Worm (Caenorhabditis elegans) whole organism, L1 larva: Measurements from ENCODE around the gene ZC155.2.

ENCODE experiments used
- C34B4.2 ChIP-seq: sonication (generic microtip); optimal IDR thresholded peaks from 2 replicates; lab custom pipeline; 2017; ENCODE audit warnings: mild to moderate bottlenecking, missing genetic modification characterization, missing compliant biosample characterization
- alr-1 ChIP-seq: fragments of 200-800 bp; sonication (Bioruptor generic); optimal IDR thresholded peaks from 2 replicates; lab custom pipeline; 2018; ENCODE audit warnings: borderline replicate concordance, mild to moderate bottlenecking, missing genetic modification characterization, missing compliant biosample characterization
- ama-1 ChIP-seq: fragments of 150-350 bp; optimal IDR thresholded peaks from 2 replicates; lab custom pipeline; 2014
- ceh-8 ChIP-seq: fragments of 200-800 bp; sonication (Bioruptor generic); optimal IDR thresholded peaks from 2 replicates; lab custom pipeline; 2018; ENCODE audit warnings: mild to moderate bottlenecking, missing genetic modification characterization, moderate library complexity, missing compliant biosample characterization
- ceh-88 ChIP-seq: fragments of 200-800 bp; sonication (Bioruptor generic); IDR thresholded peaks from 2 replicates; pipeline ENCODE4 v1.3.6; 2022; ENCODE audit warnings: missing genetic modification characterization, missing compliant biosample characterization
- ceh-90 ChIP-seq: sonication (generic microtip); optimal IDR thresholded peaks from 2 replicates; lab custom pipeline; 2016; ENCODE audit warnings: missing genetic modification characterization, missing compliant biosample characterization
- dpl-1 ChIP-seq, 3 experiments: fragments of 150-350 bp in 2 of 3; sonication (generic microtip) in 1 of 3; optimal IDR thresholded peaks; 2 replicates each; lab custom pipeline; 2014 to 2017; ENCODE audit warnings: missing biosample characterization in 3 of 3, missing genetic modification characterization in 3 of 3, missing genetic modification reagents in 3 of 3
- dsc-1 ChIP-seq: sonication (generic microtip); optimal IDR thresholded peaks from 2 replicates; lab custom pipeline; 2016; ENCODE audit warnings: mild to moderate bottlenecking, missing genetic modification characterization, missing compliant biosample characterization
- efl-1 ChIP-seq, 4 experiments: fragments of 150-350 bp; optimal IDR thresholded peaks in 3 of 4; peaks in 1 of 4; 1 replicate in 1 of 4; 2 replicates in 3 of 4; lab custom pipeline; 2014; ENCODE audit warnings: missing biosample characterization in 2 of 4, missing genetic modification characterization in 2 of 4, missing genetic modification reagents in 2 of 4
- egl-13 ChIP-seq: sonication (generic microtip); optimal IDR thresholded peaks from 2 replicates; lab custom pipeline; 2016; ENCODE audit warnings: missing genotype, missing genetic modification reagents, missing genetic modification characterization, missing compliant biosample characterization
- egl-27 ChIP-seq, 2 experiments: fragments of 150-350 bp in 1 of 2; sonication (generic microtip); optimal IDR thresholded peaks; 3 replicates each; lab custom pipeline; 2017 to 2018; ENCODE audit warnings: missing biosample characterization in 2 of 2, missing genetic modification characterization in 2 of 2, missing genetic modification reagents in 2 of 2
- elt-2 ChIP-seq: sonication (generic microtip); optimal IDR thresholded peaks from 2 replicates; lab custom pipeline; 2016; ENCODE audit warnings: missing genetic modification characterization, mild to moderate bottlenecking, inconsistent platforms, missing compliant biosample characterization, missing genetic modification reagents
- elt-3 ChIP-seq, 6 experiments: fragments of 150-350 bp in 1 of 6; sonication (generic microtip); optimal IDR thresholded peaks; 2 replicates each; lab custom pipeline; 2017 to 2018; ENCODE audit warnings: missing biosample characterization in 6 of 6, missing genetic modification characterization in 6 of 6, inconsistent platforms in 1 of 6
- ets-5 ChIP-seq: fragments of 200-800 bp; sonication (Bioruptor generic); IDR thresholded peaks from 2 replicates; pipeline ENCODE4 v1.3.6; 2022; ENCODE audit warnings: missing genetic modification characterization, missing compliant biosample characterization
- fkh-4 ChIP-seq: sonication (generic microtip); optimal IDR thresholded peaks from 2 replicates; lab custom pipeline; 2016; ENCODE audit warnings: missing compliant biosample characterization, missing genetic modification characterization, borderline replicate concordance
- fkh-8 ChIP-seq: sonication (generic microtip); optimal IDR thresholded peaks from 2 replicates; lab custom pipeline; 2016; ENCODE audit warnings: mild to moderate bottlenecking, missing genetic modification characterization, missing compliant biosample characterization
- irx-1 ChIP-seq: sonication (generic microtip); optimal IDR thresholded peaks from 2 replicates; lab custom pipeline; 2016; ENCODE audit warnings: missing genetic modification characterization, missing compliant biosample characterization
- isw-1 ChIP-seq: fragments of 200-800 bp; sonication (Bioruptor generic); IDR thresholded peaks from 2 replicates; pipeline ENCODE4 v1.3.6; 2022; ENCODE audit warnings: missing genetic modification characterization, missing compliant biosample characterization
- jun-1 ChIP-seq: fragments of 150-350 bp; optimal IDR thresholded peaks from 2 replicates; lab custom pipeline; 2014; ENCODE audit warnings: missing biosample characterization, missing genetic modification reagents, missing genetic modification characterization
- lin-14 ChIP-seq: fragments of 200-800 bp; sonication (Bioruptor generic); optimal IDR thresholded peaks from 2 replicates; lab custom pipeline; 2018; ENCODE audit warnings: mild to moderate bottlenecking, missing genetic modification characterization, moderate library complexity, missing compliant biosample characterization
- lin-35 ChIP-seq, 2 experiments: fragments of 150-350 bp; optimal IDR thresholded peaks; 2 replicates each; lab custom pipeline; 2014; ENCODE audit warnings: missing biosample characterization in 2 of 2, missing genetic modification characterization in 2 of 2, missing genetic modification reagents in 2 of 2
- lir-3 ChIP-seq: sonication (generic microtip); optimal IDR thresholded peaks from 2 replicates; lab custom pipeline; 2016; ENCODE audit warnings: mild to moderate bottlenecking, missing genetic modification characterization, moderate library complexity, missing compliant biosample characterization; ENCODE audit not compliant: poor library complexity
- nhr-19 ChIP-seq: fragments of 200-800 bp; sonication (Bioruptor generic); conservative IDR thresholded peaks from 2 replicates; pipeline ENCODE4 v1.3.6; 2022; ENCODE audit warnings: missing genetic modification characterization, missing compliant biosample characterization
- nhr-28 ChIP-seq: fragments of 150-350 bp; optimal IDR thresholded peaks from 2 replicates; lab custom pipeline; 2014; ENCODE audit warnings: missing biosample characterization, missing genetic modification characterization
- nhr-47 ChIP-seq: sonication (generic microtip); optimal IDR thresholded peaks from 2 replicates; lab custom pipeline; 2016; ENCODE audit warnings: mild to moderate bottlenecking, missing genetic modification characterization, moderate library complexity, missing compliant biosample characterization
- nhr-76 ChIP-seq: sonication (generic microtip); optimal IDR thresholded peaks from 2 replicates; lab custom pipeline; 2017; ENCODE audit warnings: missing biosample characterization, missing genetic modification characterization
- nhr-77 ChIP-seq: fragments of 150-350 bp; optimal IDR thresholded peaks from 2 replicates; lab custom pipeline; 2014; ENCODE audit warnings: missing biosample characterization, missing genetic modification characterization
- nhr-85 ChIP-seq: sonication (generic microtip); peaks from one replicate; lab custom pipeline; 2016; ENCODE audit warnings: missing genetic modification characterization, inconsistent platforms, missing compliant biosample characterization
- pax-3 ChIP-seq: fragments of 200-800 bp; sonication (Bioruptor generic); optimal IDR thresholded peaks from 2 replicates; lab custom pipeline; 2018; ENCODE audit warnings: mild to moderate bottlenecking, missing genetic modification characterization, moderate library complexity, missing compliant biosample characterization
- snu-23 ChIP-seq: sonication (generic microtip); optimal IDR thresholded peaks from 2 replicates; lab custom pipeline; 2016; ENCODE audit warnings: missing genetic modification characterization, missing compliant biosample characterization
- tlp-1 ChIP-seq: fragments of 150-350 bp; optimal IDR thresholded peaks from 2 replicates; lab custom pipeline; 2014; ENCODE audit warnings: missing biosample characterization, missing genetic modification characterization
- vab-15 ChIP-seq: sonication (generic microtip); optimal IDR thresholded peaks from 2 replicates; lab custom pipeline; 2017; ENCODE audit warnings: missing genotype, mild to moderate bottlenecking, missing genetic modification characterization, missing compliant biosample characterization
- xbp-1 ChIP-seq: sonication (generic microtip); optimal IDR thresholded peaks from 2 replicates; lab custom pipeline; 2016; ENCODE audit warnings: missing genetic modification characterization, missing compliant biosample characterization
- ztf-4 ChIP-seq: fragments of 150-350 bp; optimal IDR thresholded peaks from 2 replicates; lab custom pipeline; 2014; ENCODE audit warnings: missing biosample characterization, missing genetic modification characterization

The ZC155.2 gene

DNA sequence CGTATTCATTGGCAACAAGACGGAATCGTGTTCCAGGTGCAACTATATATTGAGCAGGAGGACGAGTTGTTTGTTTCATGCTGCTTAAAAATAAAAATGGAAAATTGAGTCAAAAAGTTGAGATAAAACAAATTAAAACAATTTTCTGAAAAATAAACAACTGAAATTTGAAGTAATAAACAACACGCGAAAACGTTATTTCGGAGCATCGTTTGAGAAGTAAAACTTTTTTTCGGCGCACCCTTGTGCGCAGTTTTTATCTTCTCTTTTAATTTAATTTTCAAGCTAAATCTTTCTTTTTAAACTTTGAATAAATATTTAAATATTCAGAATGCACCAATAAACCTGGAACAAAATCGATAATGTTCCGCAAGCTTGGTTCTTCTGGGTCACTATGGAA lies 35.3 kb downstream of the ZC155.2 start, which contains the start of the genes sumv-1 and gop-1:
Gene sumv-1, minus strand, starts transcription at position 80 of the 400 bp plus-strand sequence.
Gene gop-1, plus strand, starts transcription at position 331 of the 400 bp plus-strand sequence.
- TF ChIP-seq nhr-28 (tag; lab: Kevin White, UChicago) (no peak), snu-23 (GFP tag; lab: Kevin White, UChicago) (no peak), fkh-8 (tag; lab: Kevin White, UChicago) (no peak), fkh-4 (tag; lab: Kevin White, UChicago) (no peak), dpl-1 (GFP tag; optimal IDR thresholded peaks at IDR 0.05; lab: Kevin White, UChicago) (peak in 1 of 3 experiments; percentile 14), lin-35 (GFP tag; optimal IDR thresholded peaks at IDR 0.05; lab: Kevin White, UChicago) (peak; percentile 3 to 11), xbp-1 (tag; lab: Kevin White, UChicago) (no peak), efl-1 (optimal IDR thresholded peaks at IDR 0.05; lab: Kevin White, UChicago) (no peak), efl-1 (GFP tag; optimal IDR thresholded peaks at IDR 0.05 in 1 of 2; lab: Kevin White, UChicago) (peak; percentile 2 to 81)

DNA sequence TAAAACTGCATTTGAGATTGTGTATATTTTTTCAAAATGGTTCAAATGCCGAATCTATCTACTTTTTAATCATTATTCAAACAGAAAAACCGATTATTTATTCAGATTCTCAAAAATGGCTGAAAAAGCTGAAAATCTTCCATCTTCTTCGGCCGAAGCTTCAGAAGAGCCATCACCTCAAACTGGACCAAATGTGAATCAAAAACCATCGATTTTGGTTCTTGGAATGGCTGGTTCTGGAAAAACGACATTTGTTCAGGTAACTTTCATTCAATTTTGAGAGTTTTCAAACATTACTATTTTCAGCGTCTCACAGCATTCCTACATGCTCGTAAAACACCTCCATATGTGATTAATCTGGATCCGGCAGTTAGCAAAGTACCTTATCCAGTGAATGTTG lies 40.1 kb downstream of the ZC155.2 start, which contains the start of gene gop-2:
Gene gop-2, plus strand, starts transcription at position 106 of the 400 bp plus-strand sequence.
- no peak for TF ChIP-seq isw-1
- TF ChIP-seq egl-27 (tag; optimal IDR thresholded peaks at IDR 0.05; lab: Kevin White, UChicago): no peak
- TF ChIP-seq nhr-47 (tag; lab: Kevin White, UChicago): no peak
- TF ChIP-seq ztf-4: no peak
- no peak for TF ChIP-seq lin-14
- no peak for TF ChIP-seq ets-5 (GFP tag; lab: Robert Waterston, UW)
- TF ChIP-seq nhr-77: no peak
- TF ChIP-seq tlp-1 (tag; lab: Kevin White, UChicago): no peak
- no peak for TF ChIP-seq nhr-76
- TF ChIP-seq ceh-88 (GFP tag; lab: Robert Waterston, UW): no peak
- no peak for TF ChIP-seq egl-13 (tag; lab: Kevin White, UChicago)
- no peak for TF ChIP-seq ama-1
- no peak for TF ChIP-seq lir-3
- TF ChIP-seq irx-1: no peak
- no peak for TF ChIP-seq dsc-1 (tag; lab: Kevin White, UChicago)
- TF ChIP-seq ceh-90 (tag; lab: Kevin White, UChicago): no peak

DNA sequence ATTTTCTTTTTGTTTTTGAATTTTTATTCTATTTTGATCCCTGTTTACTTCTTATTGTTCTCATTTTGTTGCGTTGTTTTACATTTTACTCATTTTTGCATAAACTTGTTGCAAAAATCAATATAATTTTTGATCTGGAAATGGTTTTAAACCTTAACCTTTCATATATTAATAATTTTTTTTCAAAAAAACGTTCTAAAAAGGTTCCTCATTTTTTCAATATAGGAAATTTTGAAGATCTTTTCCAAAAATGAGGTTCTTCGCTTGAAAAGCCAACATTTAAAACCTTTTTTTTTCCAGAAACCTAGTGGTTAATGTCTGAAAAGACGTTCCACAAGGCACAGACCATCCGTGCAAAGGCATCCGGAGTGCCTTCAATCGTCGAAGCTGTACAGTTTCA lies 41.6 kb downstream of the ZC155.2 start, which contains the start of gene gop-3:
Gene gop-3, plus strand, starts transcription at position 301 of the 400 bp plus-strand sequence.
- TF ChIP-seq ceh-8 (GFP tag; lab: Kevin White, UChicago) (no peak), nhr-76 (no peak), C34B4.2 (tag; lab: Kevin White, UChicago) (no peak), nhr-85 (no peak), alr-1 (tag; lab: Kevin White, UChicago) (no peak), nhr-47 (tag; lab: Kevin White, UChicago) (no peak), ztf-4 (no peak), nhr-19 (GFP tag; lab: Robert Waterston, UW) (no peak), elt-3 (tag; optimal IDR thresholded peaks at IDR 0.05; lab: Kevin White, UChicago) (no peak), pax-3 (tag; lab: Kevin White, UChicago) (no peak), lin-35 (GFP tag; optimal IDR thresholded peaks at IDR 0.05; lab: Kevin White, UChicago) (no peak), xbp-1 (tag; lab: Kevin White, UChicago) (no peak), elt-2 (tag; lab: Kevin White, UChicago) (no peak), tlp-1 (tag; lab: Kevin White, UChicago) (no peak), dsc-1 (tag; lab: Kevin White, UChicago) (no peak), vab-15 (tag; lab: Kevin White, UChicago) (no peak), ets-5 (GFP tag; lab: Robert Waterston, UW) (no peak), jun-1 (tag; lab: Kevin White, UChicago) (no peak), dpl-1 (GFP tag; optimal IDR thresholded peaks at IDR 0.05; lab: Kevin White, UChicago) (no peak)
